Fruit fly (Drosophila melanogaster): ENCODE data around the gene CG33630.

CG33630 gene

DNA sequence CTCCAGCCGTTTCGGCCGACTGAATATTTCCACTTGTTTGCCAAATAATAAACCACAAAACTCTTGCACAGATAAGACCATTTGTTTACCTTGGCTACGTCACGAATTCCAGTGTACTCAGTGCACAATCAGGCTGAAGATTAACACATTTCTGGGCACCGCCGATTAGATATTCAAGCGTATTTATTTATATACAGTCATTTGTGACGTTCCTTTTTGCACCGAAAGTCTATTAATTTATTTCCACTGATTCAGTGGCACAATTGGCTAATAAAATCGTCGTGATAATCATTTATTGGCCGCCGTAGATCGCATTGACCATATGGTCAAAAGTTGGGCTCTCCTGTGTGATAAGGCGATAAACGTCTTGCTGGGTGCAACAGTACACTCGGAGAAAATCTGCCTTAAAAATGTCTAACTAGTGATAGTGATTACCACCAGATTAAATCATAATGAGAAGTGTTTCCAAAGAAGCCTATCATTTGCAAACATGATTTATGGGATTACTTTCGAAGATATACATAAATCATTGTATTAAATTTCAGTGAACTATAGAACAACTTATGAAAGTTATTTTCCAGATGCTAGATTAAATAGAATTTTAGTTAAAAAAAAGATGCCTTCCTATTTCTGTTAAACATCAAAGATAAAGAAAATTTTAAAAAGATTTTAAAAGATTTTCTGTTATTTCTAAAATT is 8.0 kb upstream of the CG33630 start (continued):
- TF ChIP-seq CG8944 (GFP tag; optimal IDR thresholded peaks at IDR 0.05) = no peak
- peak; percentile 42 for TF ChIP-seq grau (tag; optimal IDR thresholded peaks at IDR 0.05)
- TF ChIP-seq CoRest (tag; optimal IDR thresholded peaks at IDR 0.05) = peak; percentile 54
- no peak for TF ChIP-seq CG12299 (tag; optimal IDR thresholded peaks at IDR 0.05)
- TF ChIP-seq CG30403 (GFP tag; optimal IDR thresholded peaks at IDR 0.05) = peak; percentile 25
- TF ChIP-seq maf-S (GFP tag; optimal IDR thresholded peaks at IDR 0.05) = no peak
- no peak for TF ChIP-seq Hr39 (optimal IDR thresholded peaks at IDR 0.05)
- 0 out of 2 replicates have a peak, but pooled peaks have one; percentile 6 for TF ChIP-seq E2f2 (GFP tag; IDR thresholded peaks at IDR 0.05)
- no peak for TF ChIP-seq run (tag; optimal IDR thresholded peaks at IDR 0.05)
- TF ChIP-seq CG10267 (tag; optimal IDR thresholded peaks at IDR 0.05) = no peak
- peak; percentile 5 for TF ChIP-seq bcd (GFP tag; optimal IDR thresholded peaks at IDR 0.05)
- peak; percentile 16 for TF ChIP-seq cwo (GFP tag; optimal IDR thresholded peaks at IDR 0.05)
- TF ChIP-seq grn (GFP tag; optimal IDR thresholded peaks at IDR 0.05) = peak; percentile 77
- TF ChIP-seq eyg (GFP tag; optimal IDR thresholded peaks at IDR 0.05) = no peak
- no peak for TF ChIP-seq chm (GFP tag; IDR thresholded peaks at IDR 0.05)
- TF ChIP-seq CG8388 (GFP tag; optimal IDR thresholded peaks at IDR 0.05) = no peak
- peak; percentile 11 for TF ChIP-seq HHEX (GFP tag; optimal IDR thresholded peaks at IDR 0.05)
- peak; percentile 8 for TF ChIP-seq schlank (tag; optimal IDR thresholded peaks at IDR 0.05)
- TF ChIP-seq Chrac-16 (GFP tag; optimal IDR thresholded peaks at IDR 0.05) = no peak
- peak; percentile 28 for TF ChIP-seq CG10543 (GFP tag; optimal IDR thresholded peaks at IDR 0.05)
- TF ChIP-seq CG18619 (GFP tag; optimal IDR thresholded peaks at IDR 0.05) = peak; percentile 2
- peak; percentile 8 for TF ChIP-seq gro (GFP tag; optimal IDR thresholded peaks at IDR 0.05)
- peak; percentile 22 for TF ChIP-seq CG15514 (GFP tag; optimal IDR thresholded peaks at IDR 0.05)
- peak; percentile 9 for TF ChIP-seq CG12219 (GFP tag; optimal IDR thresholded peaks at IDR 0.05)
- peak; percentile 62 for TF ChIP-seq CG2120 (GFP tag; optimal IDR thresholded peaks at IDR 0.05)
- TF ChIP-seq CG15269 (tag; optimal IDR thresholded peaks at IDR 0.05) = peak; percentile 45
- TF ChIP-seq NfI (GFP tag; optimal IDR thresholded peaks at IDR 0.05) = no peak
- TF ChIP-seq pfk (GFP tag; optimal IDR thresholded peaks at IDR 0.05) = peak; percentile 22
- TF ChIP-seq CG31441 (GFP tag; IDR thresholded peaks at IDR 0.05) = 0 out of 2 replicates have a peak, but pooled peaks have one; percentile 8
- TF ChIP-seq CG13894 (tag; optimal IDR thresholded peaks at IDR 0.05) = peak; percentile 34
- TF ChIP-seq Oli (tag; optimal IDR thresholded peaks at IDR 0.05) = peak; percentile 10
- TF ChIP-seq Antp (GFP tag; optimal IDR thresholded peaks at IDR 0.05) = no peak
- peak; percentile 59 for TF ChIP-seq B-H2 (GFP tag; optimal IDR thresholded peaks at IDR 0.05)
- TF ChIP-seq CG13424 (tag; optimal IDR thresholded peaks at IDR 0.05) = peak; percentile 27
- TF ChIP-seq Eip74EF (GFP tag; optimal IDR thresholded peaks at IDR 0.05) = no peak
- peak; percentile 11 for TF ChIP-seq Xbp1 (GFP tag; optimal IDR thresholded peaks at IDR 0.05)
- 0 out of 4 replicates have a peak, but pooled peaks have one; percentile 44 for TF ChIP-seq chinmo (GFP tag; IDR thresholded peaks at IDR 0.05; ENCODE audit: partially characterized antibody)
- no peak for TF ChIP-seq CG2712 (tag; optimal IDR thresholded peaks at IDR 0.05)
- TF ChIP-seq CG17568 (GFP tag; optimal IDR thresholded peaks at IDR 0.05) = no peak
- TF ChIP-seq Atf3 (GFP tag; optimal IDR thresholded peaks at IDR 0.05) = no peak
- TF ChIP-seq sd (tag; optimal IDR thresholded peaks at IDR 0.05) = peak; percentile 97
- TF ChIP-seq lbe (GFP tag; optimal IDR thresholded peaks at IDR 0.05) = peak; percentile 39
- no peak for TF ChIP-seq knrl (GFP tag; IDR thresholded peaks at IDR 0.05; ENCODE audit: partially characterized antibody)
- TF ChIP-seq unpg (GFP tag; optimal IDR thresholded peaks at IDR 0.05) = peak; percentile 37
- no peak for TF ChIP-seq chif (GFP tag; optimal IDR thresholded peaks at IDR 0.05)
- TF ChIP-seq CG10209 (GFP tag; optimal IDR thresholded peaks at IDR 0.05) = peak; percentile 14
- peak; percentile 95 for TF ChIP-seq mirr (GFP tag; optimal IDR thresholded peaks at IDR 0.05)
- peak; percentile 50; the same call in 1 of the 2 replicates for TF ChIP-seq GATAe (GFP tag; conservative IDR thresholded peaks at IDR 0.05)

Data from whole organism, embryonic.